Worm (Caenorhabditis elegans) whole organism, late embryonic: ENCODE data around the gene srlf-11.

Experiments
- K09A11.1 ChIP-seq: sonication (generic microtip); optimal IDR thresholded peaks from 2 replicates; lab custom pipeline; 2017; ENCODE audit warnings: antibody characterized with exemption, mild to moderate bottlenecking, missing genetic modification characterization, missing compliant biosample characterization; ENCODE audit not compliant: insufficient read depth
- ceh-48 ChIP-seq: sonication (generic microtip); optimal IDR thresholded peaks from 2 replicates; lab custom pipeline; 2016; ENCODE audit warnings: missing genetic modification characterization, inconsistent platforms, missing compliant biosample characterization
- dmd-4 ChIP-seq: sonication (generic microtip); optimal IDR thresholded peaks from 2 replicates; lab custom pipeline; 2016; ENCODE audit warnings: borderline replicate concordance, missing genetic modification characterization, missing compliant biosample characterization
- elt-2 ChIP-seq: sonication (generic microtip); optimal IDR thresholded peaks from 2 replicates; lab custom pipeline; 2016; ENCODE audit warnings: missing genetic modification reagents, missing genetic modification characterization, missing compliant biosample characterization
- eyg-1 ChIP-seq: sonication (generic microtip); optimal IDR thresholded peaks from 2 replicates; lab custom pipeline; 2016; ENCODE audit warnings: missing genotype, missing genetic modification characterization, missing compliant biosample characterization
- fkh-10 ChIP-seq: fragments of 150-350 bp; optimal IDR thresholded peaks from 2 replicates; lab custom pipeline; 2014; ENCODE audit warnings: missing biosample characterization, missing genetic modification reagents, missing genetic modification characterization
- lin-11 ChIP-seq: fragments of 200-800 bp; sonication (Bioruptor generic); optimal IDR thresholded peaks from 2 replicates; lab custom pipeline; 2018; ENCODE audit warnings: mild to moderate bottlenecking, missing genetic modification characterization, missing compliant biosample characterization
- madf-2 ChIP-seq: sonication (generic microtip); optimal IDR thresholded peaks from 2 replicates; lab custom pipeline; 2017; ENCODE audit warnings: missing genetic modification characterization, missing compliant biosample characterization
- nhr-11 ChIP-seq: fragments of 150-350 bp; optimal IDR thresholded peaks from 2 replicates; lab custom pipeline; 2014; ENCODE audit warnings: missing biosample characterization, missing genetic modification characterization
- pag-3 ChIP-seq: sonication (generic microtip); optimal IDR thresholded peaks from 2 replicates; lab custom pipeline; 2016; ENCODE audit warnings: missing compliant biosample characterization, missing genetic modification characterization, borderline replicate concordance
- ref-2 ChIP-seq: sonication (generic microtip); optimal IDR thresholded peaks from 2 replicates; lab custom pipeline; 2016; ENCODE audit warnings: missing genetic modification characterization, missing compliant biosample characterization
- tbx-2 ChIP-seq: sonication (generic microtip); optimal IDR thresholded peaks from 2 replicates; lab custom pipeline; 2016; ENCODE audit warnings: missing genetic modification characterization, missing compliant biosample characterization

- TF ChIP-seq ceh-48 (tag; lab: Kevin White, UChicago) (no peak), nhr-11 (no peak), elt-2 (tag; lab: Kevin White, UChicago) (no peak), lin-11 (no peak), K09A11.1 (tag; lab: Kevin White, UChicago) (no peak), madf-2 (tag; lab: Kevin White, UChicago) (no peak), dmd-4 (no peak), eyg-1 (tag; lab: Kevin White, UChicago) (no peak), ref-2 (tag; lab: Kevin White, UChicago) (no peak), tbx-2 (tag; lab: Kevin White, UChicago) (no peak), fkh-10 (GFP tag; lab: Kevin White, UChicago) (no peak), pag-3 (tag; lab: Kevin White, UChicago) (no peak)
These were observed 10.7 kb upstream of the srlf-11 start, which contains the start of gene srlf-13 for ce11 chrIV:10896512-10896911.
